Worm (Caenorhabditis elegans): ENCODE results near the gene wrn-1.

Gene wrn-1

DNA sequence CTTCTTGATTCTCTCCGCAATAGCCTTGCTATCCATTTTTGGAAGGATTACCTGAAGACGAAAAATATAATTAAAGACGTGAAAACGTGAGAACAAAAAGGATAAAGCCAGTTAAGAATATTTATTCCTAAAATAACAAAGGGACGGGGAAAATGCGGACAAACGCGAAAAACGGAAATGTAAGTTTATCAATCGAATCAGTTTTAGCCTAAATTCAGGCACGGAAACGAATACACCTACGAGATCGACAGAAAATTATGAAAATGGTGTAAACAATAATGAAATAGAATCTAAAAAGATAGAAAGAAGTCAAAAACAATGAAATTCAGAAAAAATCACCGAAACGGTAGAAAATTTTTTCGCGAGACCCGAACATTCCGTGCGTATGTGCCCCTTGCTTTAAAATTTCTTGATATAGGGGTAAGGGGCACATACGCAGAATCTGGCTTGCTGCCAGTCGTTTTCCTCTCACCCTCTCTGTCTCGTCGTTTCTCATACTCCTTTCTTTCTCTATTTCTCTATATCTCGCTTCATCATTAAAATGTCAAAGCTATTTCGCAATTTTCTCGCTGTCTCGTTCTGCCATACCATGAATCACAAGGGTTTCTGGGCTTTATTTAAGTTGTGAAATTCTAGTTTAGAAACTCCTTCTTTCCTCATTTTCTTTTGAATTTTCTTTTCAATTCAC is 34.0 kb downstream of the wrn-1 start, which contains the start of gene icd-1 (continued):
- TF ChIP-seq aptf-2 (GFP tag; conservative IDR thresholded peaks at IDR 0.05) (0 out of 2 replicates have a peak, but pooled peaks have one; percentile 13), nhr-120 (GFP tag; IDR thresholded peaks at IDR 0.05) (no peak)

DNA sequence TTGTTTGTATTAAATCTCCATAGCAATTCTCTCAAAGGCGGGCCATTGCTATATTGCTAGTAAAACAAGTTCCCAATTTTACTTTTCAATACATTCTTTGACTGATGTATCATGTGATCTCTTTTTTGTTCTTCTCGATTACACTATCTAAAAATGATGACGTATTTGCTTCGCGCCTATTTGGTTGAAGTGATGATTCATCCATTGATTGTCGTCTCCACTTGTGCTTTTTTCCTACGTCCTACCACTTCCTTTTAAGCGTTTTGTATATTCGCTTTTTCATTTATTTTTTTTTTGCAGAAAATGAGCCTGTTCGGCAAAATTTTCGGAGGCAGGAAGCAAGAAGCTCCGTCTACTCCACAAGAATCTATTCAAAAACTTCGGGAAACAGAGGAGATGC is 34.6 kb downstream of the wrn-1 start, which contains the start of gene vps-32.1:
Gene vps-32.1, plus strand, starts transcription at position 301 of the 400 bp plus-strand sequence.
- TF ChIP-seq F10E7.11 (tag; optimal IDR thresholded peaks at IDR 0.05) (no peak), lin-26 (GFP tag; IDR thresholded peaks at IDR 0.05) (0 out of 2 replicates have a peak, but pooled peaks have one; percentile 19)

- TF ChIP-seq efl-1 (GFP tag; optimal IDR thresholded peaks at IDR 0.05) (no peak), nfya-2 (GFP tag; IDR thresholded peaks at IDR 0.05) (no peak), F52B5.7 (tag; optimal IDR thresholded peaks at IDR 0.05) (peak; percentile 42), hrde-1 (tag; optimal IDR thresholded peaks at IDR 0.05; ENCODE audit: borderline replicate concordance) (peak; percentile 26), ceh-27 (GFP tag; optimal IDR thresholded peaks at IDR 0.05) (no peak), nfyb-1 (GFP tag; IDR thresholded peaks at IDR 0.05) (peak; percentile 72; the same call in 1 of the 2 replicates), sdz-38 (tag; optimal IDR thresholded peaks at IDR 0.05) (no peak), athp-1 (tag; optimal IDR thresholded peaks at IDR 0.05) (no peak), Y79H2A.3 (GFP tag; conservative IDR thresholded peaks at IDR 0.05) (no peak), F49E8.2 (tag; optimal IDR thresholded peaks at IDR 0.05; ENCODE audit: insufficient read depth) (no peak), attf-3 (GFP tag; conservative IDR thresholded peaks at IDR 0.05) (no peak), ztf-26 (tag; optimal IDR thresholded peaks at IDR 0.05) (no peak), madf-10 (tag; optimal IDR thresholded peaks at IDR 0.05) (no peak), snpc-1.3 (tag; optimal IDR thresholded peaks at IDR 0.05; ENCODE audit: insufficient read depth) (no peak), nhr-120 (GFP tag; IDR thresholded peaks at IDR 0.05) (no peak), ztf-3 (GFP tag; optimal IDR thresholded peaks at IDR 0.05) (no peak), B0035.1 (tag; optimal IDR thresholded peaks at IDR 0.05) (no peak), ekl-4 (GFP tag; IDR thresholded peaks at IDR 0.05) (0 out of 2 replicates have a peak, but pooled peaks have one; percentile 27), attf-6 (GFP tag; IDR thresholded peaks at IDR 0.05) (no peak), madf-8 (GFP tag; conservative IDR thresholded peaks at IDR 0.05) (no peak), mcd-1 (GFP tag; IDR thresholded peaks at IDR 0.05) (no peak), mxl-1 (tag; optimal IDR thresholded peaks at IDR 0.05) (peak; percentile 26), Y53F4B.3 (GFP tag; IDR thresholded peaks at IDR 0.05) (no peak), F57C9.4 (tag; optimal IDR thresholded peaks at IDR 0.05) (no peak), cebp-1 (GFP tag; IDR thresholded peaks at IDR 0.05) (no peak), cebp-1 (tag; optimal IDR thresholded peaks at IDR 0.05) (peak; percentile 46), bed-2 (GFP tag; IDR thresholded peaks at IDR 0.05) (no peak), F39B2.1 (GFP tag; IDR thresholded peaks at IDR 0.05) (no peak), lin-26 (GFP tag; IDR thresholded peaks at IDR 0.05) (no peak), Y67H2A.10 (GFP tag; conservative IDR thresholded peaks at IDR 0.05) (no peak), attf-5 (GFP tag; optimal IDR thresholded peaks at IDR 0.05) (no peak), let-526 (GFP tag; IDR thresholded peaks at IDR 0.05) (no peak), nhr-27 (tag; optimal IDR thresholded peaks at IDR 0.05) (no peak), madf-3 (GFP tag; IDR thresholded peaks at IDR 0.05) (no peak), lir-1 (GFP tag; conservative IDR thresholded peaks at IDR 0.05) (no peak), him-1 (tag; optimal IDR thresholded peaks at IDR 0.05) (no peak), K11D2.4 (GFP tag; IDR thresholded peaks at IDR 0.05) (0 out of 2 replicates have a peak, but pooled peaks have one; percentile 15), dpff-1 (tag; optimal IDR thresholded peaks at IDR 0.05) (no peak), ztf-18 (tag; optimal IDR thresholded peaks at IDR 0.05) (no peak), nhr-90 (tag; optimal IDR thresholded peaks at IDR 0.05) (peak; percentile 15), hlh-26 (GFP tag; conservative IDR thresholded peaks at IDR 0.05) (no peak), lag-1 (GFP tag; IDR thresholded peaks at IDR 0.05) (no peak)
Measured at ce11 chrII:6591000-6591399, 36.2 kb downstream of the wrn-1 start.

Data from whole organism, young adult.